Worm (Caenorhabditis elegans) whole organism, L2 larva: ENCODE results near the gene T04A6.2.

Experiments used
- F13H6.1 ChIP-seq: sonication (generic microtip); optimal IDR thresholded peaks from 2 replicates; lab custom pipeline; 2016; ENCODE audit warnings: missing genetic modification characterization, missing compliant biosample characterization
- R02D3.7 ChIP-seq: fragments of 150-350 bp; optimal IDR thresholded peaks from 2 replicates; lab custom pipeline; 2014; ENCODE audit warnings: missing biosample characterization, missing genetic modification characterization
- ZK546.5 ChIP-seq: sonication (generic microtip); optimal IDR thresholded peaks from 2 replicates; lab custom pipeline; 2017; ENCODE audit warnings: missing biosample characterization, missing genetic modification characterization
- alr-1 ChIP-seq: fragments of 150-350 bp; optimal IDR thresholded peaks from 2 replicates; lab custom pipeline; 2014; ENCODE audit warnings: missing biosample characterization, missing genetic modification characterization
- ama-1 ChIP-seq: fragments of 150-350 bp; optimal IDR thresholded peaks from 2 replicates; lab custom pipeline; 2018; ENCODE audit warnings: inconsistent platforms
- blmp-1 ChIP-seq: sonication (generic microtip); optimal IDR thresholded peaks from 2 replicates; lab custom pipeline; 2017; ENCODE audit warnings: missing genetic modification characterization, mild to moderate bottlenecking, missing compliant biosample characterization, antibody characterized with exemption, moderate library complexity; ENCODE audit not compliant: insufficient read depth
- lin-11 ChIP-seq: fragments of 150-350 bp; sonication (generic microtip); optimal IDR thresholded peaks from 2 replicates; lab custom pipeline; 2014; ENCODE audit warnings: missing biosample characterization, missing genetic modification characterization, inconsistent platforms, mixed read lengths
- lin-13 ChIP-seq: fragments of 150-350 bp; optimal IDR thresholded peaks from 2 replicates; lab custom pipeline; 2014; ENCODE audit warnings: missing biosample characterization, missing genetic modification reagents, missing genetic modification characterization
- nhr-23 ChIP-seq: fragments of 150-350 bp; optimal IDR thresholded peaks from 2 replicates; lab custom pipeline; 2014; ENCODE audit warnings: missing biosample characterization, missing genetic modification reagents, missing genetic modification characterization
- nhr-77 ChIP-seq: fragments of 150-350 bp; optimal IDR thresholded peaks from 2 replicates; lab custom pipeline; 2014; ENCODE audit warnings: missing biosample characterization, missing genetic modification characterization
- unc-39 ChIP-seq: fragments of 150-350 bp; optimal IDR thresholded peaks from 2 replicates; lab custom pipeline; 2014; ENCODE audit warnings: missing biosample characterization, missing genetic modification characterization

ce11 chrIII:7584131-7584646 lies 30.4 kb upstream of the T04A6.2 start, which contains the start of gene cup-5:
- peak; percentile 3 for TF ChIP-seq lin-11 (tag; lab: Kevin White, UChicago)
- TF ChIP-seq unc-39 (tag; lab: Kevin White, UChicago) = no peak
- TF ChIP-seq ZK546.5 (tag; lab: Kevin White, UChicago) = no peak
- TF ChIP-seq nhr-23 (tag; lab: Kevin White, UChicago) = no peak
- TF ChIP-seq nhr-77 (tag; lab: Kevin White, UChicago) = no peak
- peak; percentile 27 for TF ChIP-seq R02D3.7 (tag; lab: Kevin White, UChicago)
- no peak for TF ChIP-seq ama-1 (lab: Kevin White, UChicago)
- TF ChIP-seq lin-13 (GFP tag; lab: Kevin White, UChicago) = no peak
- TF ChIP-seq blmp-1 (tag; lab: Kevin White, UChicago) = no peak
- TF ChIP-seq F13H6.1 (tag; lab: Kevin White, UChicago) = no peak
- no peak for TF ChIP-seq alr-1
